Fruit fly (Drosophila melanogaster) Kc167 (cell line): ENCODE data around the gene CG14341.

Experiments
- Myc ChIP-seq: fragments of >200 bp; optimal IDR thresholded peaks from 2 replicates; lab custom pipeline; 2017; ENCODE audit warnings: missing external identifiers
- Sin3A ChIP-seq: fragments of >200 bp; optimal IDR thresholded peaks from 2 replicates; lab custom pipeline; 2018; ENCODE audit warnings: missing external identifiers
- h ChIP-seq: fragments of >200 bp; optimal IDR thresholded peaks from 3 replicates; lab custom pipeline; 2018; ENCODE audit warnings: missing external identifiers
- insv ChIP-seq: fragments of >200 bp; optimal IDR thresholded peaks from 3 replicates; lab custom pipeline; 2018; ENCODE audit warnings: missing external identifiers
- psq ChIP-seq: fragments of >200 bp; optimal IDR thresholded peaks from 2 replicates; lab custom pipeline; 2017; ENCODE audit warnings: missing external identifiers
- ttk ChIP-seq: sonication (Bioruptor generic); optimal IDR thresholded peaks from 2 replicates; lab custom pipeline; 2017; ENCODE audit warnings: missing external identifiers

CG14341 gene

DNA sequence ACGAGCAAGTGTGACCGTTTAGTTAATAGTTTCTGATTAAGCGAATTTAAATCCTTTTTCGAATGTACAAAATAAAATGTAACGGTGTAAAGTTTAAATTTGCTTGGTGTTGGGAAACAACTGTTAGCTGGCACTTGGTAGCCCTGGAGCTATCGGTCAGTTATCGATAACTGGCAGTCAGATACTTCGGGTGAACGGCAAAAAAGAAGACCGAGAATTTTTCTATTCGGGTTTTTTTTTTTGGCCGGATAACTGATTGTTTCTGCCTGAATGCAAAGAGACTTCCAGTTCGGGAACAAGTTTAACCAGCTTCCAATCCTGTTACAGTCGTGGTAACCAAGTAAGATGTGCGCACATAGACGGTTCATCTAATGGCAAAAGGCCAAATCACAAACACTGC, 11.2 kb downstream of the CG14341 start, which contains the start of gene CG4896:
Gene CG4896, plus strand, starts transcription at position 169 of the 400 bp plus-strand sequence.
- TF ChIP-seq h (no peak), psq (lab: Kevin White, UChicago) (no peak), insv (no peak), Myc (lab: Kevin White, UChicago) (no peak), ttk (lab: Kevin White, UChicago) (no peak), Sin3A (no peak)

DNA sequence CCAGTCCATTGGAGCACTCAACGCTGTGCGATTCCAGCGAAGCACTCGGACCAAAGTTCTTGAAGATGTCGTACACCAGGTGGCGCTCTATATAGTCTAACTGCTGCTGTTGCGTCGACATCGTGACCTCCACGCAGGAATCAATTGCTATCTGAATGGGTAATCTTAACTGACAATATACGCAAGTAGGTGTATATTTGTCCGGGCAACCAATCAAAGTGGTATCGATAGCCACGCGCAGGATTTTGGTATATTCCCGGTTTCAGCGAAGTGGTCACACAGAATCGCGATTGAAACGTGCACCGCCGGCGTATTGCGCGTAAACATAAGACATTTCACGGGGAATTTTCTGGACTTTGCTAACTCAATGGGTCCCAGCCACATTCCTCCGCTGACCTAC, 17.5 kb downstream of the CG14341 start, which contains the start of the genes CG5126 and Tgt:
Gene CG5126, minus strand, starts transcription at position 222 of the 400 bp plus-strand sequence.
Gene Tgt, plus strand, starts transcription at position 267 of the 400 bp plus-strand sequence.
- TF ChIP-seq Sin3A (no peak), ttk (lab: Kevin White, UChicago) (no peak), psq (lab: Kevin White, UChicago) (no peak), Myc (lab: Kevin White, UChicago) (no peak), h (no peak), insv (no peak)

DNA sequence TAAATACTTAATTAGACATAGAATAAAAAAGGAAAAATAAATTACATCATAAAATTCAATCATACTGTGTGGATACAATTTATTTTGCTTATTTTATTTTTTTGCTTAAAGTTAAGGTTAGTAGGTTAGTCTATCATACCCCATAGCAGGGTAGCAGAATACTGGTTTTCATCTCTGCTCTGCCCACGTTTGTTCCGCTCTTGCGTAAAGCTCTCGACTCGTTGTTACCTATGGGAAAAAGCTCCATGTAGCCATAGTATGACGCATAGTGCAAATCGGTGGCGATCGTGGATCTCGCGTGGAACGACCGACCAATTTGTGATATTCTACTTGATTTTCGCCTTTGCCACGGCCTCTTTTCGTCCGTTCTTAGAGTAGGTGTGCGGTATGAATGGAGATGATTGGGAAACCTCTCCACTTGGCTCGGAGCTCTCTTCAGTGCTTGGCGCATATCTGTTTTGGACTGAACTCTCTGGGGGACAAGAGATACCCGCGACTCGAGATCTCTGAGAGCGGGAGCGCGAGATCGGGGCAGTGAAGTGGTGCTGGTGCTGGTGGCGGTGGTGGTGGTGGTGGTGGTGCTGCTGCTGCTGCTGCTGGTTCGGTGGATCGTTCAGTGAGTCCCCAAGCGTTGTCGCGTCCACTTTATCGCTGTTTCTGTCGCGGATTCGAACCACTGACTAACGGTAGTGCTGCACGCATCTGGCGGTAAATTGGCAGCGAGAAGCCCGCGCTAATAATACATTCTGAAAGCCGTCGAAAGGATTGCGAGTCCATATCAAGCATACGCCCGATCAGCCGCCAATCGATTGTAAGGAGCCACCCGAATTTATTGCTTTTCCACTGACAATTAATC, 19.6 kb downstream of the CG14341 start, which contains the start of gene CG5001:
Gene CG5001, plus strand, starts transcription at position 116 of the 856 bp plus-strand sequence.
- TF ChIP-seq psq (lab: Kevin White, UChicago) (no peak), h (no peak), Myc (lab: Kevin White, UChicago) (no peak), Sin3A (no peak), insv (no peak), ttk (lab: Kevin White, UChicago) (no peak)

DNA sequence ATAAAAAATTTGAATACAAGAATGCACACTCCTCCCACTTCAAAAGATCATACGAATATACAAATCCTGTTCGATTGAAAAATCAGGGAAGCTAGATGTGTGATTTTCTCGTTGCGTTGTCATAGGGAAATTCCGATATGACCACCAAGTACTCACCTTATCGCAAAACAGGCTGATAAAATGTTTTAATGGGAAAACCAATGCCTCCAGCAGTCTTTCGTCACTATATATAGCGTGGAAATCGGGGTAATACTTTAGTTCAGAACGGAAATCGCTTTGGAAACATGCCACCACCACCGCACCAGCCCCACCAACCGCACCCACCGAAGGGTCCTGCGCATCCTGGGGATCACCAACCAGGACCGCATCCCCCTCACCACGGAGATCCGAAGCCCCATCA, 32.9 kb downstream of the CG14341 start, which contains the start of the genes CG5139 and CG43348:
Gene CG5139, minus strand, starts transcription at position 101 of the 400 bp plus-strand sequence.
Gene CG43348, plus strand, starts transcription at position 247 of the 400 bp plus-strand sequence.
- TF ChIP-seq psq (lab: Kevin White, UChicago) (no peak), Myc (lab: Kevin White, UChicago) (no peak), ttk (lab: Kevin White, UChicago) (no peak), h (no peak), insv (no peak), Sin3A (no peak)

DNA sequence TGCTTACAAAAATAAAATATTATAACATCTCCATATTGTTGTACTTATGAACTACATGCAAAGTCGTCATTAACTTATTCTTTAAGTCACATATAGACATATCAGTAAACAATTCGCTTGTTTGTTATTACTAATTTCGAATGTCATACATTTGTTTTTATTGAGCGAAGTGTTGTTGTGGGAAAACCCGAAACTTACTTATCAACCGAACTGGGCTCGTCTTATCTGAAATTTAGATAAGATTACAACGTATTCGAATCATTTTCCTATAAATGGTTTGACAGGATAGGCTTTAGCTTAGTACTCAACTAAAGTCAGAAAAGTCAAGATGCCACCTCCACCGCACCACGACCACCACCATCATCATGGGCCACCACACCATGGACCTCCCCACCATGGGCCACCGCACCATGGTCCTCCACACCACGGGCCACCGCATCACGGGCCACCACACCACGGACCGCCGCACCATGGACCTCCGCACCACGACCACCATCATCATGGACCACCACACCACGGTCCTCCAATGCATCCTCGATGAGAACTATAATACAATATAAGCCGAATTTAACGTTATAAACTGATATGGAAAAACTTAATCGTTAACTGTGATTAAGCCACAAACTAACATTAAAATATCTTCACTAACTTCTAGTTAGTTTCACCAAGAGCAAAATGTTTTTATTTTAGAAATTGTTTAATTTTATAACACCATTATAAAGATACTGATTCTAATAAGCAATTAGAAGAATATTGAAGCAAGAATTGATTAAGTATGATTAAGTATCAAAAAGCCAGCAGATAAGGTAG, 33.8 kb downstream of the CG14341 start, which contains the start of the genes CG43349 and CG5011:
Gene CG43349, plus strand, starts transcription at position 294 of the 810 bp plus-strand sequence.
Gene CG5011, plus strand, starts transcription at position 760 of the 810 bp plus-strand sequence.
- TF ChIP-seq ttk (lab: Kevin White, UChicago) (no peak), Sin3A (no peak), insv (no peak)

DNA sequence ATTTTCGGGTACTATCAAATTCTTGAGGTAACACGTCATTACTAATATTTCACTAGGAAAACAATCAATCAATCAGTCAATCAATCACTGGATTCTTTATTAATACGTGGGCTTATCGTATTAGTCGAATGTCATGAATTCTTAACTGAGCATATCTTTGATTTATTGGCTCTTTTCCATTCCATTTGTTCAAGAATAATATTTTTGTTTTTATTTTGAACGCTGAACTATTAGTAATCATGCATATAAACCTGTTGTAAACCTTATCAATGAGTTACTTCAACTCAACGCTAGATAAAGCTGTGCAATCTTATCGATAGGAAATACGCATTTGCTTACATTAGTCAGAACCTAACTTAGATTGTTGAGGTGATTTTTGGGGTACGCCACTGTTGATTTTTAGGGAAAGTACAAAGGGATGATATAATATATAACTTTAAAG, 35.1 kb downstream of the CG14341 start:
- no peak for TF ChIP-seq ttk (lab: Kevin White, UChicago)
- no peak for TF ChIP-seq Sin3A
- no peak for TF ChIP-seq h
- no peak for TF ChIP-seq Myc (lab: Kevin White, UChicago)
- no peak for TF ChIP-seq insv

DNA sequence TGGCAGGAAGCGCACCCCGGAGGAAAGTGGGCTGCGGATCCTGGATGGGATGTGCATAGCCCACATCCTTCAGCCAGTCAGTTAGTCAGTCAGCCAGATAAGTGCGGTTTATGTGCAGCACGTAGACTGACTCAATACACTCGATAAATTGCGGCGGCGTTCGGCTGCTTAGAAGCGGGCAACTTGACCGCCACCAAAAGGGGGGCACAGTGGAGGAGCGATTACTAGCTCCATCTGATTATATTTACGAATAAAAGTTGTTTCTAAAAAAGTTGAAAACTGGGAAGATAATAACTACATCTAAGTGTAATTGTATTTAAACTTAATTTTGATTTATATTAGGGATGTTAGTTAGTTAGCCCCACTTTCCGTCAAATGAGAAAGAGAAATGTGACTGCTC, 36.1 kb downstream of the CG14341 start:
- TF ChIP-seq insv, result no peak
- no peak for TF ChIP-seq Sin3A

DNA sequence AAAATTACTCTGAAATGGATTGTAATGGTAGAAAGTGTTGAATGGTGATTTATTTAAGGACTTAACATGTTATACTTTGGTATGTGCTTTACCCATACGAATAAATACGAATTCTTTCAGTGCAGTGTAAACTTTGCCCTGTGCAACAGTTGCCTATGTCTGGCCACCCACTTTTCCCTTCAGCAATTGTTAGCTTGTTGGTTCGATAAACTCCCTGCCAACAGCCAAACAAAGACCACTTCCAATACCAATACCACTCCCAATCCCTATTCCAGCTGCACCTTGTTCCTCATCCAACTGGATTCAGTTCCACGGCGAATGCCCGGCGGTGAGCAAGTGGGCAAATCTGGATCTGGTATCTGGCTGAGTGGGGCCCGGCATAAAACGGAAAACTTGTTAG, 37.6 kb downstream of the CG14341 start, which contains the start of gene CG14342:
Gene CG14342, plus strand, starts transcription at position 301 of the 400 bp plus-strand sequence.
- no peak for TF ChIP-seq psq (lab: Kevin White, UChicago)
- TF ChIP-seq h, result no peak
- TF ChIP-seq insv, result no peak
- TF ChIP-seq Sin3A, result no peak
- TF ChIP-seq ttk (lab: Kevin White, UChicago), result no peak
- no peak for TF ChIP-seq Myc (lab: Kevin White, UChicago)

DNA sequence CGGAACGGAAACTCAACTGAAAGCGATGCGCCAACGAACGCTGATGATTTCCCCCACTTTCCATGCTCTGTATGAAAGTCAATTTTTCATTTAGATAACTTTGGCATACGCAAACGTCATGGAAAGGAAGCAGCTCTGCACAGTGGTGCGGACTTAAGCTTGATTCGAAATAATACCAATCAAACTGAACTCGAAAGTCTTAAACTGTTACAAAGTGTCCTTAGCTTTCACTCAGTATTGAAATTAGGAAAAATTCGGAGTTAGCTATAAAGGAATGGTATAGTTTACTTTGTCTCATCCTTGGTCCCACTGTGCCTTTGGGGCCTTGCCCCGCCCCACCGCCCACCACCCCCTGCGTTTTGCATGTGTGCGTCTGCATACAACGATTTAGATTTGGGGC, 41.1 kb downstream of the CG14341 start:
- TF ChIP-seq insv (no peak), Myc (lab: Kevin White, UChicago) (no peak), ttk (lab: Kevin White, UChicago) (no peak), h (no peak), Sin3A (no peak), psq (lab: Kevin White, UChicago) (no peak)

DNA sequence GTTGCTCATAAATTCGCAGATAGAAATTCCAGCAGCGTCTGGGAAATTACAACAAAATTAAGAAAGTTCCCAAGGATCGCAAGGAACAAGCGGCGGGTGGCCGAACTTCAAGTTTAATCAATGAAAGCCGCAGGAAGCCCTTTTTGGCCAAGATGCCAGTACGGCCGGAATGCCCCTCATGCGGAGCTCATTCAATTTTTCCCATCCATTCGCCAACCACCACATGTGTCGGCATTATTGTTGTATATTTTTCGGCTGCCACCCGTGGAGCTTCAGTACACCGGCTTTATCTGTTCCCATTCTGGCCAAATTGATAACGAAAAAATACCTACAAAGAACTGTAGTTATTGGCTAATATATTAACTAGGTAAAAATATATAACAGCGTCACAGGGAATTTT, 45.2 kb downstream of the CG14341 start:
- TF ChIP-seq Myc (lab: Kevin White, UChicago) (no peak), Sin3A (no peak), h (no peak), insv (no peak), ttk (lab: Kevin White, UChicago) (no peak), psq (lab: Kevin White, UChicago) (no peak)

DNA sequence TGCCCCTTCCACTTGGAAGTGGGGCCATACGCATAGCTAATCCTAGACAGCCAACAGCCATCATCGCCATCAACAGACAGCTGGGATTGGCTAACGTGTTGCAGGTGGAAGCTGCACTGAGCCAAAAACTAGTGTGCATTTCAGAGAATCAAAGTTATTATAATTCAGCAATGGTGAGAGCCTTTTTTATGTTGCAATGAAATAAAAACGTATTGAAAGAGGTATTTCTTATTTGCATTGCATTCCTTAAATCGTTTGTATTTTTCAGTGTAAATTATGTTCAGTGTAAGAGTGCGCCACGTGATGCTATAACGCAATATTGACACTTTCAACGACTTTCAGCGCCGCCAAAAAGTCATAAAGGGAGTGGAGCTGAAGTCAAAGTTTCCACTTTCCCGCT, 47.3 kb downstream of the CG14341 start:
- no peak for TF ChIP-seq psq (lab: Kevin White, UChicago)
- TF ChIP-seq h, result no peak
- TF ChIP-seq Myc (lab: Kevin White, UChicago), result no peak
- TF ChIP-seq Sin3A, result no peak
- no peak for TF ChIP-seq insv
- no peak for TF ChIP-seq ttk (lab: Kevin White, UChicago)

DNA sequence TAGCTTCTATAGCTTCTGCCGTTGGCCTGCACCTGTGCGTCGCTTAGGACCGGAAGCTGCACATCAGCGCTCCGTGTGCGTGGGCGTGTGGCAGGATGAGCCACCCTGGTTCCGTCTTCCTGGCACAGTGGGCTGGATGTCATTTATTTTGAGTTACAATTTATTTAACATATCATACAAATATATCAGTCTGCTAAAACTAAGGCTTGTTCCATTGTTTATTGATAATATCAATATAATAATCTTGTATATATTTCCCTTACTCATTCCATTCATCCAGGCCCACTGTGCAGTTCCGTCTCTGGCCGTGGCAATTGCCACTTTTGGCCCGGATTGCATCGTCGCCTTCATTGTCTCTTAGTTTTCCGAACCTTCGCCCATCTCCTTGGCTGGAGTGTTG, 48.2 kb downstream of the CG14341 start:
- TF ChIP-seq h (no peak), insv (no peak), Sin3A (no peak), Myc (lab: Kevin White, UChicago) (no peak), ttk (lab: Kevin White, UChicago) (no peak), psq (lab: Kevin White, UChicago) (no peak)
